Fruit fly (Drosophila melanogaster): ENCODE measurements around the gene r.

r gene

DNA sequence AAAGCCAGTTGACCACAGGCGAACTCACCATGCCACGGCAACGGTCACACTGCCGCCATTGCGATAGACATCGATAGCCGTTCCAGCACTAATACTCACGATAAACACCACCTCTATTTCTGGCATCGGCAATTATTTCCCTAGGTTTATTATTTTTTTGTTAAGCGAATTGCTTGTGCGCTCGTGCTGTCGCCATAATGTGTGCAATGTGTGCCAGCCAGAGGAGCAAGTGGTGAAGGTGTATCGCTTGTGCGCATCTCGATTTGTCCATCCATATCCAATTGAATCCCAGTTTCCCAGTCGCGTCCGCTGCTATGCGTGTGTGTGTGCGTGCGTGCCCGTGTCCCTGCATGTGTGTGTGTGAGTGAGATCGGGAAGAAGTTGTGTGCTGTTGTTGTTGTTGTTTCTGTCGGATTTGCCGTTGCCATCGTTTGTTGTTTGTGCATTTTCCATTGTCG is 44.5 kb upstream of the r start, which contains the start of gene mbt (continued):
- TF ChIP-seq Hr78 (GFP tag; optimal IDR thresholded peaks at IDR 0.05): no peak
- TF ChIP-seq zen2 (GFP tag; IDR thresholded peaks at IDR 0.05; ENCODE audit: partially characterized antibody): peak; percentile 86
- no peak for TF ChIP-seq CG32772 (GFP tag; IDR thresholded peaks at IDR 0.05)
- no peak for TF ChIP-seq CG15073 (GFP tag; optimal IDR thresholded peaks at IDR 0.05)
- no peak for TF ChIP-seq Dip2 (GFP tag; IDR thresholded peaks at IDR 0.05)
- TF ChIP-seq Hr51 (GFP tag; optimal IDR thresholded peaks at IDR 0.05): no peak
- no peak for TF ChIP-seq Sox100B (GFP tag; optimal IDR thresholded peaks at IDR 0.05)
- peak; percentile 19 for TF ChIP-seq CG17186 (GFP tag; optimal IDR thresholded peaks at IDR 0.05)
- TF ChIP-seq CG4328 (GFP tag; optimal IDR thresholded peaks at IDR 0.05): no peak
- TF ChIP-seq CG7271 (tag; optimal IDR thresholded peaks at IDR 0.05): peak; percentile 8
- TF ChIP-seq pzg (GFP tag; optimal IDR thresholded peaks at IDR 0.05): peak; percentile 93
- TF ChIP-seq twi (tag; optimal IDR thresholded peaks at IDR 0.05): peak; percentile 4
- TF ChIP-seq bigmax (GFP tag; optimal IDR thresholded peaks at IDR 0.05): no peak
- TF ChIP-seq prd (optimal IDR thresholded peaks at IDR 0.05): no peak
- TF ChIP-seq prd (GFP tag; IDR thresholded peaks at IDR 0.05): no peak
- no peak for TF ChIP-seq Xbp1 (GFP tag; optimal IDR thresholded peaks at IDR 0.05)
- no peak for TF ChIP-seq CG13296 (GFP tag; optimal IDR thresholded peaks at IDR 0.05)
- no peak for TF ChIP-seq Bteb2 (GFP tag; optimal IDR thresholded peaks at IDR 0.05)
- no peak for TF ChIP-seq sd (tag; optimal IDR thresholded peaks at IDR 0.05)
- TF ChIP-seq CG12744 (GFP tag; optimal IDR thresholded peaks at IDR 0.05): no peak
- TF ChIP-seq Nf-YB (GFP tag; optimal IDR thresholded peaks at IDR 0.05): peak; percentile 7
- peak; percentile 21 for TF ChIP-seq maf-S (GFP tag; optimal IDR thresholded peaks at IDR 0.05)
- no peak for TF ChIP-seq CG4707 (GFP tag; optimal IDR thresholded peaks at IDR 0.05)
- peak in 1 of 2 experiments; percentile 56 for TF ChIP-seq insv (GFP tag; optimal IDR thresholded peaks at IDR 0.05)
- no peak for TF ChIP-seq ash1 (GFP tag; optimal IDR thresholded peaks at IDR 0.05)
- no peak for TF ChIP-seq CG10462 (GFP tag; optimal IDR thresholded peaks at IDR 0.05)
- peak; percentile 88 for TF ChIP-seq unc-4 (GFP tag; IDR thresholded peaks at IDR 0.05; ENCODE audit: partially characterized antibody)
- peak; percentile 25 for TF ChIP-seq zfh2 (GFP tag; optimal IDR thresholded peaks at IDR 0.05)
- no peak for TF ChIP-seq hkb (optimal IDR thresholded peaks at IDR 0.05)
- TF ChIP-seq hkb (GFP tag; IDR thresholded peaks at IDR 0.05): no peak
- no peak for TF ChIP-seq CG10959 (GFP tag; IDR thresholded peaks at IDR 0.05)
- peak; percentile 83 for TF ChIP-seq YL-1 (GFP tag; optimal IDR thresholded peaks at IDR 0.05)
- TF ChIP-seq Dref (GFP tag; IDR thresholded peaks at IDR 0.05): peak; percentile 75
- TF ChIP-seq otp (GFP tag; IDR thresholded peaks at IDR 0.05): no peak
- peak; percentile 87 for TF ChIP-seq Hr39 (optimal IDR thresholded peaks at IDR 0.05)
- TF ChIP-seq trh (GFP tag; optimal IDR thresholded peaks at IDR 0.05): no peak
- no peak for TF ChIP-seq repo (GFP tag; optimal IDR thresholded peaks at IDR 0.05)
- TF ChIP-seq nerfin-1 (tag; optimal IDR thresholded peaks at IDR 0.05): peak; percentile 59
- TF ChIP-seq D19B (GFP tag; optimal IDR thresholded peaks at IDR 0.05): no peak
- no peak for TF ChIP-seq CG13424 (tag; optimal IDR thresholded peaks at IDR 0.05)
- TF ChIP-seq sens (GFP tag): no peak
- no peak for TF ChIP-seq CG18599 (GFP tag; optimal IDR thresholded peaks at IDR 0.05)
- TF ChIP-seq sens-2 (GFP tag; IDR thresholded peaks at IDR 0.05): no peak
- TF ChIP-seq CG10274 (GFP tag; optimal IDR thresholded peaks at IDR 0.05): no peak
- peak; percentile 14 for TF ChIP-seq gcm2 (GFP tag; optimal IDR thresholded peaks at IDR 0.05)
- TF ChIP-seq az2 (GFP tag; optimal IDR thresholded peaks at IDR 0.05): no peak
- TF ChIP-seq emc (GFP tag; optimal IDR thresholded peaks at IDR 0.05): no peak
- no peak for TF ChIP-seq CG11398 (GFP tag; optimal IDR thresholded peaks at IDR 0.05)
- peak; percentile 36 for TF ChIP-seq gro (GFP tag; optimal IDR thresholded peaks at IDR 0.05)
- no peak for TF ChIP-seq fd102C (GFP tag; optimal IDR thresholded peaks at IDR 0.05)
- peak; percentile 14 for TF ChIP-seq CG17385 (GFP tag; optimal IDR thresholded peaks at IDR 0.05)
- TF ChIP-seq CG2712 (tag; optimal IDR thresholded peaks at IDR 0.05): peak; percentile 15
